Worm (Caenorhabditis elegans) whole organism, midembryonic: ENCODE measurements around the gene Y38C1BA.1.

Experiments used
- T22C8.4 ChIP-seq: fragments of 200-800 bp; sonication (Bioruptor generic); IDR thresholded peaks from 2 replicates; pipeline ENCODE4 v1.3.6; 2022; ENCODE audit warnings: missing genetic modification characterization, missing compliant biosample characterization
- ref-1 ChIP-seq: fragments of 200-800 bp; sonication (Bioruptor generic); conservative IDR thresholded peaks from 2 replicates; pipeline ENCODE4 v1.3.6; 2022; ENCODE audit warnings: missing genetic modification reagents, missing genetic modification characterization, missing compliant biosample characterization

- TF ChIP-seq T22C8.4 (no peak), ref-1 (GFP tag; lab: Robert Waterston, UW) (no peak)
Observed at ce11 chrIV:1761553-1761952, 42.2 kb downstream of the Y38C1BA.1 start, which contains the start of gene Y41D4A.7.
